Worm (Caenorhabditis elegans): ENCODE data around the gene gei-13.

Gene gei-13

ce11 chrIII:9646440-9647021 lies 9.6 kb upstream of the gei-13 start:
- TF ChIP-seq ref-2 (tag; optimal IDR thresholded peaks at IDR 0.05) (peak; percentile 67), elt-2 (tag; optimal IDR thresholded peaks at IDR 0.05) (no peak), unc-42 (tag; optimal IDR thresholded peaks at IDR 0.05) (no peak), ceh-24 (tag; optimal IDR thresholded peaks at IDR 0.05) (no peak), pros-1 (tag; optimal IDR thresholded peaks at IDR 0.05) (no peak)

DNA sequence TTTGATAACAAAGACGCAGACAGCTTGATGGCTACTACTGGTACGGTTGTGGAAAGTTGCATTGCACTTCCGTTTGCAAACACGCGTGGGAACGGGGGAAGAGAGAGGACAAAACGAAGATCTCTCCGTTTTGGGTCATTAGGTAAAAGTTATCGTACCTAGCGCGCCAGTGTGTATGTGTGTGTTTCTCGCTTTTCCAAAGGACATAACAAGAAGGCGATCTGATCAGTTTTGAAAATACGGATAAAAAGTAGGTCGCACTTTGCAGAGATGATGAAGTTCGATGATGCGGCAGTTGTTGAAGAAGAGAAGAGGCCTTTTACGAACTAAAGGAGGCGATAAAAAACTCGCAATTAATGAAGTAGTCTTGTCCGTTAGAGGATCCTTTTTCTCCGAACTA lies 8.2 kb upstream of the gei-13 start:
- TF ChIP-seq ceh-2 (tag; optimal IDR thresholded peaks at IDR 0.05) = no peak
- TF ChIP-seq mec-3 (tag; optimal IDR thresholded peaks at IDR 0.05; ENCODE audit: borderline replicate concordance) = no peak
- no peak for TF ChIP-seq ceh-14 (tag; optimal IDR thresholded peaks at IDR 0.05)
- TF ChIP-seq hlh-30 (tag; optimal IDR thresholded peaks at IDR 0.05; ENCODE audit: insufficient read depth) = no peak
- TF ChIP-seq ttx-3 (tag; optimal IDR thresholded peaks at IDR 0.05) = no peak

- peak; percentile 8 for TF ChIP-seq ceh-31 (tag; optimal IDR thresholded peaks at IDR 0.05)
- TF ChIP-seq ahr-1 (tag; optimal IDR thresholded peaks at IDR 0.05) = no peak
- peak; percentile 58 for TF ChIP-seq rnt-1 (tag; optimal IDR thresholded peaks at IDR 0.05)
Observed at ce11 chrIII:9642110-9642509, 5.2 kb upstream of the gei-13 start.

ce11 chrIII:9639281-9640050 lies 2.5 kb upstream of the gei-13 start:
- peak; percentile 19 for TF ChIP-seq ceh-2 (tag; optimal IDR thresholded peaks at IDR 0.05)
- no peak for TF ChIP-seq ceh-34 (tag; optimal IDR thresholded peaks at IDR 0.05)

DNA sequence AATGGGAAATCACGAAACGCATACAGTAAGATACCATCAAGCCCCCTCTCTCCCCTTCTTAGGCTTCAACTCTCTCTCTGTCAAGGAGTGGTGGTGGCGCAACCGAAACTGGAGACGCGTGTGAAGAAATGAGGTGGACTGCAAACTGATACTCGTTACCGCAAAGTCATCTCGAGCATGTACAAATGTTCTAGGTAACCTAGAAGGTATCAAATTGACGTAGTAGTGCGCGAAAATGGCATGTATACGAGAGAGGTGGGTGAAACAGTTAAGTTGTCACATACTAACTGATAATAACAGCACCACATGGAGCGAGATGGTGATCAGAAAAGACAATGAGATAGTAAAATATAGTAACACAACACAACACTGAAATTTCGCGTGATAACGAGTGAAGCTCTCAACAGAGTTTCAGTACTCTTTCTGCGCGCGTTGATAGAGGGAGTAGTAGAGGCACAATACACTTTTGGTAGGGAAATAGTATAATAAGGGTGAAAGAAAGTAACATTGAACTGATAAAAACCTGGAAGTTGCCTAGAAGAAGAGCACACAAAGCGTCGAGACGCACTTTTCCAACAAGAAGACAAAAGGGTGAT lies 1.3 kb upstream of the gei-13 start:
- TF ChIP-seq sdc-2 (tag; optimal IDR thresholded peaks at IDR 0.05) = no peak
- peak; percentile 8 for TF ChIP-seq ceh-34 (tag; optimal IDR thresholded peaks at IDR 0.05)
- no peak for TF ChIP-seq fkh-6 (tag; optimal IDR thresholded peaks at IDR 0.05)
- no peak for TF ChIP-seq ref-2 (tag; optimal IDR thresholded peaks at IDR 0.05)
- TF ChIP-seq Y22D7AL.16 (tag; optimal IDR thresholded peaks at IDR 0.05) = no peak
- TF ChIP-seq syd-9 (tag; optimal IDR thresholded peaks at IDR 0.05) = no peak
- TF ChIP-seq ceh-24 (tag; optimal IDR thresholded peaks at IDR 0.05) = no peak
- no peak for TF ChIP-seq mec-3 (tag; optimal IDR thresholded peaks at IDR 0.05; ENCODE audit: borderline replicate concordance)
- TF ChIP-seq ceh-19 (GFP tag; optimal IDR thresholded peaks at IDR 0.05) = peak; percentile 40
- TF ChIP-seq pha-4 (tag; optimal IDR thresholded peaks at IDR 0.05) = no peak
- TF ChIP-seq hlh-13 (GFP tag; optimal IDR thresholded peaks at IDR 0.05) = no peak
- no peak for TF ChIP-seq T23F11.4 (GFP tag; optimal IDR thresholded peaks at IDR 0.05)
- TF ChIP-seq tbx-2 (tag; optimal IDR thresholded peaks at IDR 0.05) = no peak
- no peak for TF ChIP-seq sox-4 (tag; optimal IDR thresholded peaks at IDR 0.05)
- peak; percentile 1 for TF ChIP-seq elt-2 (tag; optimal IDR thresholded peaks at IDR 0.05)
- TF ChIP-seq ceh-45 (GFP tag; IDR thresholded peaks at IDR 0.05) = no peak
- TF ChIP-seq ceh-48 (tag; optimal IDR thresholded peaks at IDR 0.05) = no peak

DNA sequence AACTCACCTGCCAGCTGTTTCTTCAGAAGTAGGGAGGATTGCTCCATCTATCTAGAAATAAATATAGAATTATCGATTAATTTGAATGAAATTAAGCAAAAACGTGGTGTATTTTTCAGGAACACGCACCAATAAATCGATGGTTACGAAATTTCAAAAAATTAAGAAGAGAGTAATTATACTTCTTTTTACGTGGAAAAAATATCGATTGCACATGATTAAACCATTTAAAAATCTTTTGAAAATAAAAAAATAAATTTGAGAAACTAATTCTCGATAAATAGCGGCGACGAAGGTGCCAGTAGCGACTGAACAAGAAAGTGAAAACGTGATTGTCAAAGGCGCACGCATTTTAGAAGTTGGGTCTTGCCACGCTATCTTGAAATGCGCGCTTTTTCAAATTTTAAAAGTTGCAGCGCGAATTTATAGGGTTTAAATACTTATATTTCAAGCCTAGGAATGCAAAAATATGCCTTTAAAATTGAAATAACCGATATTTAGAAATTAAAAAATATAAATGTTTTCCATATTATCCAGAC lies 5.7 kb downstream of the gei-13 start, which contains the start of gene ubc-7:
Gene ubc-7 (minus strand): TSS at position 51 of the 539 bp plus-strand sequence.
- TF ChIP-seq dve-1 (tag; optimal IDR thresholded peaks at IDR 0.05) (no peak), ceh-31 (tag; optimal IDR thresholded peaks at IDR 0.05) (peak; percentile 34), unc-55 (GFP tag; optimal IDR thresholded peaks at IDR 0.05) (peak; percentile 11), unc-42 (tag; optimal IDR thresholded peaks at IDR 0.05) (peak; percentile 37), ceh-24 (tag; optimal IDR thresholded peaks at IDR 0.05) (no peak), unc-86 (tag; optimal IDR thresholded peaks at IDR 0.05) (no peak), sox-2 (GFP tag; IDR thresholded peaks at IDR 0.05) (no peak), ama-1 (optimal IDR thresholded peaks at IDR 0.05) (no peak), ceh-18 (tag; optimal IDR thresholded peaks at IDR 0.05) (peak; percentile 4), fkh-6 (tag; optimal IDR thresholded peaks at IDR 0.05) (no peak), C38D4.7 (GFP tag; optimal IDR thresholded peaks at IDR 0.05) (no peak), hlh-30 (tag; optimal IDR thresholded peaks at IDR 0.05; ENCODE audit: insufficient read depth) (peak; percentile 60), nfya-1 (tag; optimal IDR thresholded peaks at IDR 0.05) (peak; percentile 57), odd-2 (tag; optimal IDR thresholded peaks at IDR 0.05) (no peak), ceh-19 (GFP tag; optimal IDR thresholded peaks at IDR 0.05) (peak; percentile 33), lin-11 (tag; optimal IDR thresholded peaks at IDR 0.05) (no peak), tbx-2 (tag; optimal IDR thresholded peaks at IDR 0.05) (no peak), ets-4 (tag; optimal IDR thresholded peaks at IDR 0.05) (no peak)
